Fruit fly (Drosophila melanogaster) whole organism, embryonic: ENCODE measurements around the gene CIA30.
A peak's percentile ranks its signal among the peaks of the same experiment; 100 is the strongest.

ENCODE experiments used
- Adf1 ChIP-seq: fragments of 200-800 bp; sonication (Bioruptor generic); IDR thresholded peaks from 2 replicates; pipeline ENCODE4 v1.3.6; 2022; ENCODE audit warnings: missing biosample characterization, missing genetic modification characterization
- Atf3 ChIP-seq: fragments of 200-800 bp; sonication (Bioruptor generic); optimal IDR thresholded peaks from 3 replicates; lab custom pipeline; 2016; ENCODE audit warnings: missing biosample characterization, missing genetic modification characterization
- B-H1 ChIP-seq: fragments of 200-800 bp; sonication (Bioruptor generic); IDR thresholded peaks from 3 replicates; pipeline ENCODE4 v1.3.6; 2022; ENCODE audit warnings: missing biosample characterization, missing genetic modification characterization
- C15 ChIP-seq: fragments of 200-800 bp; sonication (Bioruptor generic); IDR thresholded peaks from 3 replicates; pipeline ENCODE4 v1.3.6; 2022; ENCODE audit warnings: missing biosample characterization, missing genetic modification characterization
- CG13123 ChIP-seq: fragments of 200-800 bp; sonication (Bioruptor generic); optimal IDR thresholded peaks from 2 replicates; lab custom pipeline; 2016; ENCODE audit warnings: missing biosample characterization, missing genetic modification characterization
- CG17361 ChIP-seq: fragments of 200-800 bp; sonication (Bioruptor generic); IDR thresholded peaks from 3 replicates; pipeline ENCODE4 v1.3.6; 2022; ENCODE audit warnings: missing biosample characterization, missing genetic modification characterization
- CG17912 ChIP-seq: fragments of 200-800 bp; sonication (Bioruptor generic); optimal IDR thresholded peaks from 2 replicates; lab custom pipeline; 2018; ENCODE audit warnings: missing biosample characterization, mild to moderate bottlenecking, missing genetic modification characterization
- CG18262 ChIP-seq: fragments of 200-800 bp; optimal IDR thresholded peaks from 3 replicates; lab custom pipeline; 2019; ENCODE audit warnings: missing biosample characterization, mild to moderate bottlenecking, missing genetic modification characterization, moderate library complexity
- CG18599 ChIP-seq: fragments of 200-800 bp; sonication (Bioruptor generic); optimal IDR thresholded peaks from 3 replicates; lab custom pipeline; 2017; ENCODE audit warnings: missing biosample characterization, missing genetic modification characterization, mild to moderate bottlenecking, moderate library complexity, missing genetic modification reagents
- CG2712 ChIP-seq: fragments of 200-800 bp; optimal IDR thresholded peaks from 3 replicates; lab custom pipeline; 2019; ENCODE audit warnings: missing biosample characterization, mild to moderate bottlenecking, missing genetic modification characterization, moderate library complexity
- CG3407 ChIP-seq: fragments of 200-800 bp; sonication (Bioruptor generic); optimal IDR thresholded peaks from 2 replicates; lab custom pipeline; 2018; ENCODE audit warnings: missing biosample characterization, mild to moderate bottlenecking, missing genetic modification characterization
- CG34422 ChIP-seq: fragments of 200-800 bp; sonication (Bioruptor generic); IDR thresholded peaks from 3 replicates; pipeline ENCODE4 v1.3.6; 2022; ENCODE audit warnings: missing biosample characterization, missing genetic modification characterization
- CG43689 ChIP-seq: fragments of 200-800 bp; sonication (Bioruptor generic); IDR thresholded peaks from 2 replicates; pipeline ENCODE4 v1.3.6; 2022; ENCODE audit warnings: missing biosample characterization, missing genetic modification characterization
- CG4404 ChIP-seq: fragments of 200-800 bp; sonication (Bioruptor generic); IDR thresholded peaks from 2 replicates; pipeline ENCODE4 v1.3.6; 2022; ENCODE audit warnings: missing biosample characterization, missing genetic modification characterization
- CG4730 ChIP-seq: fragments of 200-800 bp; sonication (Bioruptor generic); IDR thresholded peaks from 2 replicates; pipeline ENCODE4 v1.3.6; 2022; ENCODE audit warnings: missing biosample characterization, missing genetic modification characterization
- CG4854 ChIP-seq: fragments of 200-800 bp; sonication (Bioruptor generic); optimal IDR thresholded peaks from 2 replicates; lab custom pipeline; 2016; ENCODE audit warnings: missing biosample characterization, missing genetic modification characterization, inconsistent platforms
- CG5180 ChIP-seq: fragments of 200-800 bp; sonication (Bioruptor generic); optimal IDR thresholded peaks from 3 replicates; lab custom pipeline; 2017; ENCODE audit warnings: missing biosample characterization, missing genetic modification characterization, mild to moderate bottlenecking, moderate library complexity, missing genetic modification reagents
- CG6765 ChIP-seq: fragments of 200-800 bp; sonication (Bioruptor generic); optimal IDR thresholded peaks from 3 replicates; lab custom pipeline; 2017; ENCODE audit warnings: missing biosample characterization, mild to moderate bottlenecking, missing genetic modification characterization
- CG6854 ChIP-seq: fragments of 200-800 bp; sonication (Bioruptor generic); optimal IDR thresholded peaks from 3 replicates; lab custom pipeline; 2017; ENCODE audit warnings: missing biosample characterization, mild to moderate bottlenecking, missing genetic modification characterization
- CG7357 ChIP-seq: fragments of 200-800 bp; sonication (Bioruptor generic); IDR thresholded peaks from 3 replicates; pipeline ENCODE4 v1.3.6; 2022; ENCODE audit warnings: missing biosample characterization, missing genetic modification characterization
- CG7556 ChIP-seq: fragments of 200-800 bp; sonication (Bioruptor generic); optimal IDR thresholded peaks from 2 replicates; lab custom pipeline; 2017; ENCODE audit warnings: missing biosample characterization, mild to moderate bottlenecking, missing genetic modification characterization
- CG9797 ChIP-seq: fragments of 200-800 bp; sonication (Bioruptor generic); optimal IDR thresholded peaks from 3 replicates; lab custom pipeline; 2018; ENCODE audit warnings: missing biosample characterization, mild to moderate bottlenecking, missing genetic modification characterization
- Dref ChIP-seq: fragments of 200-800 bp; sonication (Bioruptor generic); IDR thresholded peaks from 2 replicates; pipeline ENCODE4 v1.3.6; 2022; ENCODE audit warnings: missing biosample characterization, missing genetic modification characterization
- PHDP ChIP-seq: fragments of 200-800 bp; sonication (Bioruptor generic); optimal IDR thresholded peaks from 3 replicates; lab custom pipeline; 2018; ENCODE audit warnings: missing biosample characterization, mild to moderate bottlenecking, missing genetic modification characterization, moderate library complexity
- Poxn ChIP-seq: fragments of 200-800 bp; sonication (Bioruptor generic); IDR thresholded peaks from 2 replicates; pipeline ENCODE4 v1.3.6; 2022; ENCODE audit warnings: missing biosample characterization, missing genetic modification characterization
- Scr ChIP-seq: fragments of 200-800 bp; sonication (Bioruptor generic); IDR thresholded peaks from 2 replicates; pipeline ENCODE4 v1.3.6; 2022; ENCODE audit warnings: missing biosample characterization, missing genetic modification characterization; ENCODE audit not compliant: partially characterized antibody
- Sin3A ChIP-seq: fragments of >200 bp; optimal IDR thresholded peaks from 2 replicates; lab custom pipeline; 2018
- Sry-β ChIP-seq: fragments of 200-800 bp; sonication (Bioruptor generic); optimal IDR thresholded peaks from 2 replicates; lab custom pipeline; 2018; ENCODE audit warnings: missing biosample characterization, mild to moderate bottlenecking, missing genetic modification characterization, moderate library complexity
- Usf ChIP-seq: fragments of 200-800 bp; sonication (Bioruptor generic); optimal IDR thresholded peaks from 2 replicates; lab custom pipeline; 2017; ENCODE audit warnings: missing genotype, missing biosample characterization, missing genetic modification characterization
- Vsx1 ChIP-seq: fragments of 200-800 bp; sonication (Bioruptor generic); optimal IDR thresholded peaks from 2 replicates; lab custom pipeline; 2017; ENCODE audit warnings: missing biosample characterization, mild to moderate bottlenecking, missing genetic modification characterization, missing genetic modification reagents
- Xbp1 ChIP-seq: fragments of 200-800 bp; sonication (Bioruptor generic); optimal IDR thresholded peaks from 3 replicates; lab custom pipeline; 2016; ENCODE audit warnings: missing biosample characterization, mild to moderate bottlenecking, missing genetic modification characterization
- abd-A ChIP-seq: fragments of 200-800 bp; sonication (Bioruptor generic); optimal IDR thresholded peaks from 3 replicates; lab custom pipeline; 2019; ENCODE audit warnings: missing biosample characterization, mild to moderate bottlenecking, missing genetic modification characterization, moderate library complexity
- ash1 ChIP-seq: fragments of 200-800 bp; sonication (Bioruptor generic); optimal IDR thresholded peaks from 2 replicates; lab custom pipeline; 2018; ENCODE audit warnings: missing biosample characterization, mild to moderate bottlenecking, missing genetic modification characterization
- cas ChIP-seq: fragments of 200-800 bp; sonication (Bioruptor generic); IDR thresholded peaks from 2 replicates; pipeline ENCODE4 v1.3.6; 2022; ENCODE audit warnings: missing biosample characterization, missing genetic modification characterization
- caup ChIP-seq: fragments of 200-800 bp; sonication (Bioruptor generic); optimal IDR thresholded peaks from 3 replicates; lab custom pipeline; 2017; ENCODE audit warnings: missing biosample characterization, mild to moderate bottlenecking, missing genetic modification characterization, moderate library complexity; ENCODE audit not compliant: severe bottlenecking
- ci ChIP-seq: fragments of 200-800 bp; sonication (Bioruptor generic); IDR thresholded peaks from 3 replicates; pipeline ENCODE4 v1.3.6; 2022; ENCODE audit warnings: missing biosample characterization, missing genetic modification characterization
- danr ChIP-seq: fragments of 200-800 bp; sonication (Bioruptor generic); IDR thresholded peaks from 2 replicates; pipeline ENCODE4 v1.3.6; 2022; ENCODE audit warnings: missing biosample characterization, missing genetic modification characterization
- dimm ChIP-seq: fragments of 200-800 bp; sonication (Bioruptor generic); IDR thresholded peaks from 2 replicates; pipeline ENCODE4 v1.3.6; 2022; ENCODE audit warnings: missing biosample characterization, missing genetic modification characterization
- en ChIP-seq: fragments of 200-800 bp; sonication (Bioruptor generic); optimal IDR thresholded peaks from 2 replicates; lab custom pipeline; 2016; ENCODE audit warnings: missing biosample characterization, missing genetic modification characterization
- gfzf ChIP-seq: fragments of 200-800 bp; sonication (Bioruptor generic); optimal IDR thresholded peaks from 2 replicates; lab custom pipeline; 2016; ENCODE audit warnings: missing biosample characterization, mild to moderate bottlenecking, missing genetic modification characterization, moderate library complexity
- inv ChIP-seq: fragments of 200-800 bp; sonication (Bioruptor generic); IDR thresholded peaks from 2 replicates; pipeline ENCODE4 v1.3.6; 2022; ENCODE audit warnings: missing biosample characterization, missing genetic modification characterization; ENCODE audit not compliant: partially characterized antibody
- lmd ChIP-seq: fragments of 200-800 bp; sonication (Bioruptor generic); IDR thresholded peaks from 2 replicates; pipeline ENCODE4 v1.3.6; 2022; ENCODE audit warnings: missing biosample characterization, missing genetic modification characterization
- mirr ChIP-seq: fragments of 200-800 bp; sonication (Bioruptor generic); optimal IDR thresholded peaks from 3 replicates; lab custom pipeline; 2018; ENCODE audit warnings: missing biosample characterization, mild to moderate bottlenecking, missing genetic modification characterization
- pan ChIP-seq, 4 experiments: fragments of >200 bp in 3 of 4; fragments of 200-800 bp in 1 of 4; sonication (Bioruptor generic) in 1 of 4; optimal IDR thresholded peaks in 3 of 4; IDR thresholded peaks in 1 of 4; 2 replicates each; pipeline versions ENCODE4 v1.3.6 to Lab custom; 2017 to 2022; ENCODE audit warnings: missing biosample characterization in 2 of 4, missing genetic modification characterization in 2 of 4, mixed read lengths in 1 of 4
- pfk ChIP-seq: fragments of 200-800 bp; sonication (Bioruptor generic); optimal IDR thresholded peaks from 2 replicates; lab custom pipeline; 2018; ENCODE audit warnings: missing biosample characterization, mild to moderate bottlenecking, missing genetic modification characterization, moderate library complexity
- ro ChIP-seq: fragments of 200-800 bp; sonication (Bioruptor generic); IDR thresholded peaks from 2 replicates; pipeline ENCODE4 v1.3.6; 2022; ENCODE audit warnings: missing biosample characterization, missing genetic modification characterization
- slp2 ChIP-seq: fragments of 200-800 bp; sonication (Bioruptor generic); optimal IDR thresholded peaks from 2 replicates; lab custom pipeline; 2016; ENCODE audit warnings: missing biosample characterization, missing genetic modification characterization
- sob ChIP-seq: fragments of 200-800 bp; sonication (Bioruptor generic); IDR thresholded peaks from 2 replicates; pipeline ENCODE4 v1.3.6; 2022; ENCODE audit warnings: missing biosample characterization, missing genetic modification characterization
- twi ChIP-seq: fragments of 200-800 bp; optimal IDR thresholded peaks from 2 replicates; lab custom pipeline; 2019; ENCODE audit warnings: missing biosample characterization, mild to moderate bottlenecking, missing genetic modification characterization, moderate library complexity
- usp ChIP-seq: fragments of >200 bp; optimal IDR thresholded peaks from 2 replicates; lab custom pipeline; 2017; ENCODE audit warnings: missing biosample characterization, missing genetic modification characterization

CIA30 gene

DNA sequence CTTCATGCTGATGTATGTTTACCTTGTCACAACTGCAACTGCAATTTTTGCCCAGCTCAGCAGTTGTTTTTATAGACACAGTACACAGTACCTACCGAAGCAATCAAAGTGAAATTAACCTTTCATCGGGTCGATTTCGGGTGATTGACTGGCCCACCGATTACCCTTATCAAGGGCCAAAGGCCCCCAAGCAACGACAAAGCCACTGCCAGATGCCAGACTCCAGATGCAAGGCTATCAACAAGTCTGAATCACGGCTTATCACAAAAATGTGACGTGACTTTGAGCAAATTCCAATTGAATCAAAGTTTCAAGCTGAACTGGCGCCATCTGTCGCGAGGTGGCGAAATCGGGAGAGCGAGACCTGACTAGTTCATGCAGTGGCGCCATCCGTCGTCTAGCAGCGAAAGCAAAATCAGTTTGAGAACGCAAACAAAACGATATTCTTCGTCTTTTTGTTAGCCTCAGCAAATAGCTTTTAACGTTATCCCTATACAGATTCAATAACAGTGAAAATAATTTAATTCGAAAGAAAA, 19.9 kb upstream of the CIA30 start, which contains the start of gene Obp99b (continued):
- TF ChIP-seq CG3407 (GFP tag; lab: Kevin White, UChicago) (peak; percentile 76), Sry-β (peak; percentile 54), CG17361 (GFP tag; lab: Robert Waterston, UW) (peak; percentile 39; the same call in 2 of the 3 replicates), Vsx1 (peak; percentile 69), CG17912 (GFP tag; lab: Kevin White, UChicago) (peak; percentile 90), C15 (GFP tag; lab: Robert Waterston, UW) (0 out of 3 replicates have a peak, but pooled peaks have one; percentile 35), CG43689 (GFP tag; lab: Robert Waterston, UW) (peak; percentile 71), Adf1 (GFP tag; lab: Robert Waterston, UW) (peak; percentile 25), sob (GFP tag; lab: Robert Waterston, UW) (peak; percentile 79), PHDP (tag; lab: Kevin White, UChicago) (peak; percentile 76), CG4854 (GFP tag; lab: Kevin White, UChicago) (peak; percentile 66), ro (GFP tag; lab: Robert Waterston, UW) (peak; percentile 45; the same call in 1 of the 2 replicates), cas (GFP tag; lab: Robert Waterston, UW) (0 out of 2 replicates have a peak, but pooled peaks have one; percentile 20), Dref (GFP tag; lab: Robert Waterston, UW) (0 out of 2 replicates have a peak, but pooled peaks have one; percentile 10), CG18262 (tag; lab: Kevin White, UChicago) (peak; percentile 62), B-H1 (GFP tag; lab: Robert Waterston, UW) (peak; percentile 61; the same call in 2 of the 3 replicates), inv (GFP tag; lab: Robert Waterston, UW) (no peak), pan (optimal IDR thresholded peaks at IDR 0.05; lab: Kevin White, UChicago) (no peak), pan (GFP tag; optimal IDR thresholded peaks at IDR 0.05 in 1 of 2, IDR thresholded peaks at IDR 0.05 in 1 of 2) (peak in 1 of 2 experiments; percentile 84), dimm (no peak), mirr (GFP tag; lab: Kevin White, UChicago) (peak; percentile 88), Sin3A (lab: Kevin White, UChicago) (no peak), gfzf (no peak), slp2 (GFP tag; lab: Kevin White, UChicago) (peak; percentile 79), Xbp1 (GFP tag; lab: Kevin White, UChicago) (peak; percentile 88), ash1 (GFP tag; lab: Kevin White, UChicago) (no peak), CG13123 (GFP tag; lab: Kevin White, UChicago) (no peak), ci (GFP tag; lab: Robert Waterston, UW) (peak; percentile 96), CG7357 (GFP tag; lab: Robert Waterston, UW) (peak; percentile 55; the same call in 1 of the 3 replicates), CG9797 (GFP tag; lab: Kevin White, UChicago) (no peak), CG18599 (peak; percentile 44), CG2712 (tag; lab: Kevin White, UChicago) (peak; percentile 70), CG5180 (GFP tag; lab: Kevin White, UChicago) (peak; percentile 62), danr (0 out of 2 replicates have a peak, but pooled peaks have one; percentile 25), twi (tag; lab: Kevin White, UChicago) (peak; percentile 53), CG34422 (peak; percentile 74; the same call in 2 of the 3 replicates), abd-A (tag; lab: Kevin White, UChicago) (no peak), CG6854 (GFP tag; lab: Kevin White, UChicago) (peak; percentile 67), CG7556 (GFP tag; lab: Kevin White, UChicago) (no peak), Usf (GFP tag; lab: Kevin White, UChicago) (peak; percentile 23), lmd (GFP tag; lab: Robert Waterston, UW) (peak; percentile 65), CG4404 (GFP tag; lab: Robert Waterston, UW) (peak; percentile 53), pfk (GFP tag; lab: Kevin White, UChicago) (peak; percentile 45), Scr (GFP tag; lab: Robert Waterston, UW) (no peak), caup (GFP tag; lab: Kevin White, UChicago) (peak; percentile 85), usp (GFP tag; lab: Kevin White, UChicago) (no peak), Atf3 (peak; percentile 82), CG6765 (GFP tag; lab: Kevin White, UChicago) (peak; percentile 70), CG4730 (peak; percentile 79), Poxn (GFP tag; lab: Robert Waterston, UW) (no peak), en (GFP tag; lab: Kevin White, UChicago) (peak; percentile 78)
